Worm (Caenorhabditis elegans) whole organism, L2 larva: ENCODE measurements around the gene tpk-1.
A peak's percentile ranks its signal among the peaks of the same experiment; 100 is the strongest.

Experiments used
- C34F6.9 ChIP-seq: fragments of 150-350 bp; optimal IDR thresholded peaks from 2 replicates; lab custom pipeline; 2014; ENCODE audit warnings: missing biosample characterization, missing genetic modification characterization
- F13H6.1 ChIP-seq: sonication (generic microtip); optimal IDR thresholded peaks from 2 replicates; lab custom pipeline; 2016; ENCODE audit warnings: missing genetic modification characterization, missing compliant biosample characterization
- R02D3.7 ChIP-seq: fragments of 150-350 bp; optimal IDR thresholded peaks from 2 replicates; lab custom pipeline; 2014; ENCODE audit warnings: missing biosample characterization, missing genetic modification characterization
- Y55F3AM.14 ChIP-seq: fragments of 200-800 bp; sonication (Bioruptor generic); optimal IDR thresholded peaks from 2 replicates; lab custom pipeline; 2018; ENCODE audit warnings: mild to moderate bottlenecking, missing genetic modification characterization, missing compliant biosample characterization
- alr-1 ChIP-seq: fragments of 150-350 bp; optimal IDR thresholded peaks from 2 replicates; lab custom pipeline; 2014; ENCODE audit warnings: missing biosample characterization, missing genetic modification characterization
- aly-2 ChIP-seq: fragments of 150-350 bp; optimal IDR thresholded peaks from 2 replicates; lab custom pipeline; 2014; ENCODE audit warnings: missing biosample characterization, missing genetic modification characterization
- ama-1 ChIP-seq: fragments of 150-350 bp; optimal IDR thresholded peaks from 2 replicates; lab custom pipeline; 2018; ENCODE audit warnings: inconsistent platforms
- ceh-16 ChIP-seq: fragments of 150-350 bp; optimal IDR thresholded peaks from 2 replicates; lab custom pipeline; 2014; ENCODE audit warnings: missing biosample characterization, missing genetic modification characterization
- ceh-82 ChIP-seq: fragments of 150-350 bp; optimal IDR thresholded peaks from 2 replicates; lab custom pipeline; 2014; ENCODE audit warnings: missing biosample characterization, missing genetic modification characterization
- crh-2 ChIP-seq: sonication (generic microtip); optimal IDR thresholded peaks from 2 replicates; lab custom pipeline; 2017; ENCODE audit warnings: missing biosample characterization, missing genetic modification characterization
- dmd-4 ChIP-seq: sonication (generic microtip); optimal IDR thresholded peaks from 2 replicates; lab custom pipeline; 2017; ENCODE audit warnings: missing biosample characterization, missing genetic modification characterization
- egl-27 ChIP-seq: sonication (generic microtip); optimal IDR thresholded peaks from 3 replicates; lab custom pipeline; 2017; ENCODE audit warnings: missing biosample characterization, missing genetic modification reagents, missing genetic modification characterization
- elt-1 ChIP-seq: fragments of 150-350 bp; optimal IDR thresholded peaks from 2 replicates; lab custom pipeline; 2014; ENCODE audit warnings: missing biosample characterization, missing genetic modification characterization
- fos-1 ChIP-seq: fragments of 150-350 bp; optimal IDR thresholded peaks from 2 replicates; lab custom pipeline; 2014; ENCODE audit warnings: missing biosample characterization, missing genetic modification characterization
- gmeb-1 ChIP-seq: fragments of 150-350 bp; optimal IDR thresholded peaks from 2 replicates; lab custom pipeline; 2014; ENCODE audit warnings: missing biosample characterization, missing genetic modification characterization
- lin-39 ChIP-seq: fragments of 150-350 bp; optimal IDR thresholded peaks from 2 replicates; lab custom pipeline; 2014; ENCODE audit warnings: missing biosample characterization, missing genetic modification reagents, missing genetic modification characterization
- lsy-2 ChIP-seq, 2 experiments: fragments of 150-350 bp in 1 of 2; sonication (generic microtip) in 1 of 2; optimal IDR thresholded peaks; 2 replicates each; lab custom pipeline; 2014 to 2017; ENCODE audit warnings: missing biosample characterization in 2 of 2, missing genetic modification characterization in 2 of 2
- mab-5 ChIP-seq: fragments of 150-350 bp; optimal IDR thresholded peaks from 2 replicates; lab custom pipeline; 2014; ENCODE audit warnings: missing biosample characterization, missing genetic modification characterization
- mbf-1 ChIP-seq: sonication (generic microtip); optimal IDR thresholded peaks from 2 replicates; lab custom pipeline; 2017; ENCODE audit warnings: missing biosample characterization, missing genetic modification characterization
- nhr-10 ChIP-seq: sonication (generic microtip); optimal IDR thresholded peaks from 2 replicates; lab custom pipeline; 2017; ENCODE audit warnings: missing biosample characterization, missing genetic modification characterization
- nhr-12 ChIP-seq: fragments of 150-350 bp; optimal IDR thresholded peaks from 2 replicates; lab custom pipeline; 2014; ENCODE audit warnings: missing biosample characterization, missing genetic modification characterization
- nhr-129 ChIP-seq: fragments of 150-350 bp; optimal IDR thresholded peaks from 2 replicates; lab custom pipeline; 2014; ENCODE audit warnings: missing biosample characterization, missing genetic modification characterization
- nhr-21 ChIP-seq: fragments of 150-350 bp; optimal IDR thresholded peaks from 2 replicates; lab custom pipeline; 2014; ENCODE audit warnings: missing biosample characterization, missing genetic modification characterization
- nhr-25 ChIP-seq: fragments of 150-350 bp; sonication (generic microtip); optimal IDR thresholded peaks from 3 replicates; lab custom pipeline; 2014; ENCODE audit warnings: missing biosample characterization, missing genetic modification characterization
- nhr-6 ChIP-seq: fragments of 150-350 bp; optimal IDR thresholded peaks from 2 replicates; lab custom pipeline; 2014; ENCODE audit warnings: missing biosample characterization, missing genetic modification characterization
- peb-1 ChIP-seq: fragments of 150-350 bp; optimal IDR thresholded peaks from 2 replicates; lab custom pipeline; 2014; ENCODE audit warnings: missing biosample characterization, missing genetic modification characterization
- sem-4 ChIP-seq: fragments of 150-350 bp; optimal IDR thresholded peaks from 2 replicates; lab custom pipeline; 2014; ENCODE audit warnings: missing biosample characterization, missing genetic modification reagents, missing genetic modification characterization
- sma-9 ChIP-seq, 2 experiments: fragments of 150-350 bp in 1 of 2; sonication (generic microtip) in 1 of 2; optimal IDR thresholded peaks; 2 replicates each; lab custom pipeline; 2014 to 2016; ENCODE audit warnings: missing genetic modification characterization in 2 of 2, mild to moderate bottlenecking in 1 of 2, missing biosample characterization in 1 of 2, missing compliant biosample characterization in 1 of 2, missing genetic modification reagents in 1 of 2, moderate library complexity in 1 of 2
- snpc-4 ChIP-seq: fragments of 150-350 bp; optimal IDR thresholded peaks from 2 replicates; lab custom pipeline; 2014; ENCODE audit warnings: missing biosample characterization, missing genetic modification characterization
- unc-39 ChIP-seq: fragments of 150-350 bp; optimal IDR thresholded peaks from 2 replicates; lab custom pipeline; 2014; ENCODE audit warnings: missing biosample characterization, missing genetic modification characterization
- unc-55 ChIP-seq: fragments of 150-350 bp; sonication (generic microtip); optimal IDR thresholded peaks from 3 replicates; lab custom pipeline; 2014; ENCODE audit warnings: missing biosample characterization, missing genetic modification reagents, missing genetic modification characterization
- unc-62 ChIP-seq: fragments of 150-350 bp; optimal IDR thresholded peaks from 2 replicates; lab custom pipeline; 2014; ENCODE audit warnings: missing biosample characterization, missing genetic modification reagents, missing genetic modification characterization
- zag-1 ChIP-seq: fragments of 150-350 bp; optimal IDR thresholded peaks from 2 replicates; lab custom pipeline; 2014; ENCODE audit warnings: missing biosample characterization, missing genetic modification characterization
- ztf-1 ChIP-seq: fragments of 200-800 bp; sonication (Bioruptor generic); conservative IDR thresholded peaks from 2 replicates; pipeline ENCODE4 v1.3.6; 2022; ENCODE audit warnings: missing genetic modification characterization, missing compliant biosample characterization
- ztf-11 ChIP-seq: sonication (generic microtip); optimal IDR thresholded peaks from 2 replicates; lab custom pipeline; 2017; ENCODE audit warnings: missing biosample characterization, missing genetic modification characterization
- ztf-4 ChIP-seq: fragments of 150-350 bp; optimal IDR thresholded peaks from 2 replicates; lab custom pipeline; 2014; ENCODE audit warnings: missing biosample characterization, missing genetic modification characterization

Gene tpk-1

ce11 chrIII:8878960-8879359 lies 33.0 kb upstream of the tpk-1 start:
- peak; percentile 72 for TF ChIP-seq unc-55 (GFP tag; lab: Kevin White, UChicago)
- peak; percentile 84 for TF ChIP-seq fos-1 (tag; lab: Kevin White, UChicago)
- TF ChIP-seq sma-9 (GFP tag; optimal IDR thresholded peaks at IDR 0.05; lab: Kevin White, UChicago): peak; percentile 5
- no peak for TF ChIP-seq sma-9 (tag; optimal IDR thresholded peaks at IDR 0.05; lab: Kevin White, UChicago)
- no peak for TF ChIP-seq elt-1 (tag; lab: Kevin White, UChicago)

DNA sequence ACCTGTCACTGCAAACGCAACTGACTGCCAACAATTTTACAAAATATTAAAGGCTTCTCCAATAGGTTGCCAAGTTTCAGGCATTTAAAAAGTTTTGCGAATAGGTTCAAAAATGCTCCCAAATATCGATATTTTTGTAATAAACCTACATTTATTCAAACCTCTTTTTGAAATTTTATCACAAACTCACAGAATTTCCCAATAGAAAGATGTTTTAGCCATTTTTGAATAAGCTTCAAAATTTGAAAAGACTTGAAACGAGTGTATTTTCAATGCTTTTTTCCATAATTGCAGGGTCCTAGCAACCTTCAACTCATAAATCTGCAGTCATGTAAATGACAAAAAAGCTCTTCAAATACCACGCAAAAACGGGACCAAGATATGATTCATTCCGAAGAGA lies 29.6 kb upstream of the tpk-1 start:
- TF ChIP-seq mbf-1 (tag; lab: Kevin White, UChicago): no peak
- no peak for TF ChIP-seq ceh-16 (tag; lab: Kevin White, UChicago)
- no peak for TF ChIP-seq ama-1 (lab: Kevin White, UChicago)
- TF ChIP-seq crh-2 (tag; lab: Kevin White, UChicago): no peak
- no peak for TF ChIP-seq C34F6.9 (tag; lab: Kevin White, UChicago)
- TF ChIP-seq nhr-12 (tag; lab: Kevin White, UChicago): no peak
- no peak for TF ChIP-seq snpc-4 (tag; lab: Kevin White, UChicago)
- no peak for TF ChIP-seq mab-5 (tag; lab: Kevin White, UChicago)
- no peak for TF ChIP-seq R02D3.7 (tag; lab: Kevin White, UChicago)
- TF ChIP-seq sma-9 (GFP tag; optimal IDR thresholded peaks at IDR 0.05; lab: Kevin White, UChicago): no peak
- TF ChIP-seq sma-9 (tag; optimal IDR thresholded peaks at IDR 0.05; lab: Kevin White, UChicago): no peak

- TF ChIP-seq lsy-2 (tag; optimal IDR thresholded peaks at IDR 0.05; lab: Kevin White, UChicago) (no peak), ztf-1 (GFP tag; lab: Robert Waterston, UW) (no peak), sem-4 (tag; lab: Kevin White, UChicago) (no peak), peb-1 (tag; lab: Kevin White, UChicago) (no peak)
Measured at ce11 chrIII:8885150-8885549, 26.8 kb upstream of the tpk-1 start, which contains the start of gene svop-1. TSS of gene svop-1 (minus strand) at chrIII:8885488.

- TF ChIP-seq nhr-129 (tag; lab: Kevin White, UChicago) (peak; percentile 43), unc-62 (GFP tag; lab: Kevin White, UChicago) (no peak), Y55F3AM.14 (GFP tag; lab: Kevin White, UChicago) (no peak), dmd-4 (tag; lab: Kevin White, UChicago) (no peak), C34F6.9 (tag; lab: Kevin White, UChicago) (peak; percentile 59), snpc-4 (tag; lab: Kevin White, UChicago) (no peak), ceh-82 (tag; lab: Kevin White, UChicago) (no peak), ztf-11 (tag; lab: Kevin White, UChicago) (no peak), lsy-2 (tag; optimal IDR thresholded peaks at IDR 0.05; lab: Kevin White, UChicago) (peak in 1 of 2 experiments; percentile 57), unc-39 (tag; lab: Kevin White, UChicago) (no peak), R02D3.7 (tag; lab: Kevin White, UChicago) (no peak), ztf-4 (no peak), nhr-25 (tag; lab: Kevin White, UChicago) (no peak), nhr-6 (no peak), sem-4 (tag; lab: Kevin White, UChicago) (no peak), aly-2 (no peak), crh-2 (tag; lab: Kevin White, UChicago) (peak; percentile 34), alr-1 (tag; lab: Kevin White, UChicago) (no peak), mab-5 (tag; lab: Kevin White, UChicago) (no peak), nhr-10 (tag; lab: Kevin White, UChicago) (no peak), lin-39 (no peak), egl-27 (tag; lab: Kevin White, UChicago) (peak; percentile 35), gmeb-1 (tag; lab: Kevin White, UChicago) (no peak), nhr-21 (tag; lab: Kevin White, UChicago) (no peak), unc-55 (GFP tag; lab: Kevin White, UChicago) (peak; percentile 64), F13H6.1 (tag; lab: Kevin White, UChicago) (peak; percentile 22), ama-1 (lab: Kevin White, UChicago) (no peak), ceh-16 (tag; lab: Kevin White, UChicago) (no peak), zag-1 (tag; lab: Kevin White, UChicago) (peak; percentile 27)
Measured at ce11 chrIII:8886309-8886708, 25.6 kb upstream of the tpk-1 start.
